Worm (Caenorhabditis elegans): Measurements from ENCODE around the gene str-243.

Gene str-243

DNA sequence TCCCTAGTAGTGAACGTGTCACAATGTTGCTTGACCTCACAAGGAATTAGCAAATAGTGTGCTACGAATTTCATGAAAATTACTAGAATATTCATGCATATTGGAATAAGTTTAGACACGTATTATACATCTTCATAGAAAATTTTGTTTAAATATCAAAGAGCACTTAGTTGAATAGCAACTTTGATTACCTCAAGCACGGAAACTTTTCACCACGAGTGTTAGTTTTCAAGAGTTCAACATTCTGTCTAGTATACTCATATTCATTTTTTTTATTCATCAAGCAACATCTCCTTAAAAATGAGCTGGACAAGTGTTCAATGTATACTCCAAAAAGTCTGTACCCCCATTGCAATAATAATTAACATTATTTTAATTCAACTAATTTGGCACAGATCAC, at the start of gene str-243:
TSS of gene str-243 (plus strand) at position 301 of the 400 bp plus-strand sequence.
- no peak for TF ChIP-seq ztf-29 (GFP tag; IDR thresholded peaks at IDR 0.05)
- no peak for TF ChIP-seq flt-1 (GFP tag; IDR thresholded peaks at IDR 0.05)
- no peak for TF ChIP-seq tab-1 (GFP tag; IDR thresholded peaks at IDR 0.05)
- TF ChIP-seq klf-2 (GFP tag; conservative IDR thresholded peaks at IDR 0.05), result no peak
- no peak for TF ChIP-seq cog-1 (tag; optimal IDR thresholded peaks at IDR 0.05)
- TF ChIP-seq ztf-23 (GFP tag; IDR thresholded peaks at IDR 0.05), result no peak
- TF ChIP-seq T22C8.4 (GFP tag; IDR thresholded peaks at IDR 0.05), result no peak
- TF ChIP-seq med-1 (GFP tag; optimal IDR thresholded peaks at IDR 0.05; ENCODE audit: insufficient read depth), result no peak
- no peak for TF ChIP-seq ref-1 (GFP tag; conservative IDR thresholded peaks at IDR 0.05)

DNA sequence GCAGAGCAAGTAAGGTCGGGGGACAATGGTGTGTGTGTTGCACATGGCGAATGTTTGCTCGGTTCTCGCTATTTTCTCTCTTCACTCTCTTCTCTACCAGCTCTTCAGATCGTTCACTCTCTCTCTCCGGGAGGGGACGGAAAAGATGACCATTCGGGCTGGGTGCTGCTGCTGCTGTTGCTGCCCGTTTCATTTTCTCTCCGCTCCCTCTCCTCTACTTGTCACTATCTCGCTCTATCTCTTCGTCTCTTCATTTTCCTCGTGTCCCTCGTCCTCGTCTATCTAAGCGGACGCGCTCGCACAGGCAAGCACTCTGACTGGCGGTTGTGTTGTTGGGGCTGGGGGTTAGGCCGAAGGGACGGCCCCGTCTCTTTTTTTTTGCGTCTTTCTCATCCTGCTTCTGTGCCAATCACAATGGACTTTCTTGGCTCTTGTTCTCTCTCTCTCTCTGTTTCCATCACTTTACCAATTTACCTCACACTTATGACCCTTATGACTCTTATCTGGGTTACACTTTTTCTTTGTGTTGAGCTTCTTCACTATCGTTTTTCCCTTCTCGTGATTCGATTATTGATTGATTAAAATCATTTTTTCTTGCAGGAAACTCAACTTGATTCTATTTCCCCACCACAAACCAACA, 48.0 kb upstream of the str-243 start, which contains the start of the genes F53E2.2 and unc-60:
TSS of gene F53E2.2 (plus strand) at position 601 of the 640 bp plus-strand sequence.
TSS of gene unc-60 (plus strand) at position 601 of the 640 bp plus-strand sequence.
- TF ChIP-seq flt-1 (GFP tag; IDR thresholded peaks at IDR 0.05), result 0 out of 2 replicates have a peak, but pooled peaks have one; percentile 57
- TF ChIP-seq ztf-29 (GFP tag; IDR thresholded peaks at IDR 0.05), result no peak; the same call in 1 of the 2 replicates
- no peak; the same call in 1 of the 2 replicates for TF ChIP-seq ztf-23 (GFP tag; IDR thresholded peaks at IDR 0.05)
- no peak for TF ChIP-seq cog-1 (tag; optimal IDR thresholded peaks at IDR 0.05)
- no peak for TF ChIP-seq T22C8.4 (GFP tag; IDR thresholded peaks at IDR 0.05)
- TF ChIP-seq tab-1 (GFP tag; IDR thresholded peaks at IDR 0.05), result peak; percentile 46; the same call in 1 of the 2 replicates
- TF ChIP-seq klf-2 (GFP tag; conservative IDR thresholded peaks at IDR 0.05), result no peak
- TF ChIP-seq med-1 (GFP tag; optimal IDR thresholded peaks at IDR 0.05; ENCODE audit: insufficient read depth), result no peak
- no peak for TF ChIP-seq ref-1 (GFP tag; conservative IDR thresholded peaks at IDR 0.05)

DNA sequence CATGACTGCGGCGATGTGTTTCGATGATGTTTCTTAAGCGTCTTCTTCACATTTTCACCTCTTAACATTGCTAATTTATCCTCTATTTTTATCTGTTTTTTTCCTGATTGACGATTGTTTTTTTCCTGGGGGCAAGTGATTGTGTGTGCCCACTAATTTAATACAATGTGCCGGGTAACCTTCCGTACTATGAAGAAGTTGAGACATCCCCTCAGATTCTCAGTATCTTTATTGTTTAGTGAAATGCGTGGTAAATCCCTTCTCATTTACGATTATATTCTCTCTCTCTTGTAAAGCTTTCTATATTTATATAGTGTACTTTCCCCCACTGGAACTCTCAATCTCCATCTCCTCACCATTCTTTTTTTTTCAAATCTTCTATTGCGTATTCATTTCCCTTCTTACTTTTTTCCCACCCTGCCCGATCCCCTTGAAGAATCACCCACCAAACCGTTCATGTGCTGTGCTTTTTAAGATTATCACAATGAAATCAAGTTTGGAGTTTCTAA, 46.2 kb upstream of the str-243 start:
- TF ChIP-seq T22C8.4 (GFP tag; IDR thresholded peaks at IDR 0.05) (no peak), med-1 (GFP tag; optimal IDR thresholded peaks at IDR 0.05; ENCODE audit: insufficient read depth) (no peak), klf-2 (GFP tag; conservative IDR thresholded peaks at IDR 0.05) (no peak), ztf-23 (GFP tag; IDR thresholded peaks at IDR 0.05) (no peak), ref-1 (GFP tag; conservative IDR thresholded peaks at IDR 0.05) (no peak), tab-1 (GFP tag; IDR thresholded peaks at IDR 0.05) (no peak), flt-1 (GFP tag; IDR thresholded peaks at IDR 0.05) (no peak), cog-1 (tag; optimal IDR thresholded peaks at IDR 0.05) (no peak), ztf-29 (GFP tag; IDR thresholded peaks at IDR 0.05) (no peak)

DNA sequence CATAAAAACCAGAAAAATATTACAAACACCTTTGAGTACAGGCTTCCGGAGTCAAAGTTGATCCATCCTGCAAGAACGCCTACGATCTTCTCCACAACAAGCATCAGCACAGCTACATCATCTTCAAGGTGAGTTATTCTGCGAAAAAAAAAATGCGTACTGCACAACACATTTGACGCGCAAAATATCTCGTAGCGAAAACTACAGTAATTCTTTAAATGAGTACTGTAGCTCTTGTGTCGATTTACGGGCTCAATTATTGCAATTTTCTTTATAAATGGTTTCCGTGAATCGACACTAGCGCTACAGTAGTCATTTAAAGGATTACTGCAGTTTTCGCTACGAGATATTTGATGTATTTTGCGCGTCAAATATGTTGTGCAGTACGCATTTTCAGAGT, 45.7 kb upstream of the str-243 start:
- no peak for TF ChIP-seq cog-1 (tag; optimal IDR thresholded peaks at IDR 0.05)
- no peak for TF ChIP-seq med-1 (GFP tag; optimal IDR thresholded peaks at IDR 0.05; ENCODE audit: insufficient read depth)
- no peak for TF ChIP-seq ref-1 (GFP tag; conservative IDR thresholded peaks at IDR 0.05)
- TF ChIP-seq ztf-29 (GFP tag; IDR thresholded peaks at IDR 0.05), result no peak
- no peak for TF ChIP-seq tab-1 (GFP tag; IDR thresholded peaks at IDR 0.05)
- TF ChIP-seq ztf-23 (GFP tag; IDR thresholded peaks at IDR 0.05), result no peak
- TF ChIP-seq flt-1 (GFP tag; IDR thresholded peaks at IDR 0.05), result no peak
- no peak for TF ChIP-seq T22C8.4 (GFP tag; IDR thresholded peaks at IDR 0.05)
- TF ChIP-seq klf-2 (GFP tag; conservative IDR thresholded peaks at IDR 0.05), result no peak

DNA sequence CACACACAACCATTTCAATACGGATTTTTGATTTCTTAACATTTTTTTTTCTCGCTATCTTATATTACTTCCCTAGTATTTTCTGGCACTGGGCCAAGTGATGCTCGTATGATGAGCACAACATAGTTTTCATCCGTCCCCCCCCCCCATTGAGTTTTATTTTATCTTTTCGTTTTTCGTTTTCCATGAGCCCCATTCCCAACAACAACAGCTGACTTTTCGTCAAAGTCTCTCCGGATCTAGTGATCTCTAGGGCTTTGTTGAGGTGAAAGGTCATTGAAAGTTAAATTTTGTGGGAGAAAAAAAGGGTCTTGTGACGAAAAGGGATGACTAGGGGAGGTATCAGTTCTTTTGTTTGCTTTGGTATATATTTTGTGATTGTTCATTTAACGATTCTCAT, 41.7 kb upstream of the str-243 start:
- no peak for TF ChIP-seq flt-1 (GFP tag; IDR thresholded peaks at IDR 0.05)
- no peak for TF ChIP-seq ztf-23 (GFP tag; IDR thresholded peaks at IDR 0.05)
- TF ChIP-seq ztf-29 (GFP tag; IDR thresholded peaks at IDR 0.05), result no peak

DNA sequence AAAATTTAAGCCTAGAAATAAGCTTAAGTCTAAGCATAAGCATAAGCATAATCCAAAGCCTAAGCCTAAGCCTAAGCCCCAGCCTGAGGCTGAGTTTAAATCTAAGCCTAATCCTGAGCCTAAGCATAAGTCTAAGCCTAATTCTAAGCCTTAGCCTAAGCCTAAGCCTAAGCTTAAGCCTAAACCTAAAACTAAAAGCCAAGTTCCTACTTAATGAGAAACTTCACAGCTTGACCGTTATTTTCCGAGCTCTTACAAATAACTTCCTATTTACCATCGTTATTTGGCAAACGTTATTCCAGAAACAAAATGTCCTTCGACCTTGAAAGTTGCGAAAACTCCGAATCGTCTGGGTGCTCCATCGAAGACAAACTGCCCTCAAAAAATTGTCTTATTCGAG, 40.8 kb upstream of the str-243 start, which contains the start of gene C38C3.4:
TSS of gene C38C3.4 (plus strand) at position 301 of the 400 bp plus-strand sequence.
- TF ChIP-seq ztf-23 (GFP tag; IDR thresholded peaks at IDR 0.05) (no peak), tab-1 (GFP tag; IDR thresholded peaks at IDR 0.05) (no peak), ref-1 (GFP tag; conservative IDR thresholded peaks at IDR 0.05) (no peak), ztf-29 (GFP tag; IDR thresholded peaks at IDR 0.05) (no peak), flt-1 (GFP tag; IDR thresholded peaks at IDR 0.05) (no peak), klf-2 (GFP tag; conservative IDR thresholded peaks at IDR 0.05) (no peak), med-1 (GFP tag; optimal IDR thresholded peaks at IDR 0.05; ENCODE audit: insufficient read depth) (no peak), T22C8.4 (GFP tag; IDR thresholded peaks at IDR 0.05) (no peak), cog-1 (tag; optimal IDR thresholded peaks at IDR 0.05) (no peak)

DNA sequence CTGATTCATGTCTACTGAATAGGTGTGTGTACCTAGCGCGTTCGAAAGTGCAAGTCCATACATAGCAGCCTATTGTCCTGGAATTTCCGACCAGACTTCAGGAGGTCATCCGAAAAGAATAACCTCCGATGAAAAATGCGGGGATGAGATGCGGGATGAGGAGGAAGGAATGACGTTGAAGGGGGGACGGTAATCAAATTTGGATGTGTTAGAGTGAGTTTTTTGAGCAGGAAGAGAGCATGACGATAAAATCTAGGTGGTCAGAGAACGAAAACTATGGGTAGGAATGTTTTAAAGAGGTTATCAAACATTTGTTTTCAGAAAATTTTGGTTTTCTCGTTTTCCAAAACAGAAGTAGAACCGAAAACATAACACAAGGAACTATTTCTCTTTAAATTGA, 36.6 kb upstream of the str-243 start:
- TF ChIP-seq flt-1 (GFP tag; IDR thresholded peaks at IDR 0.05), result no peak
- TF ChIP-seq klf-2 (GFP tag; conservative IDR thresholded peaks at IDR 0.05), result no peak

DNA sequence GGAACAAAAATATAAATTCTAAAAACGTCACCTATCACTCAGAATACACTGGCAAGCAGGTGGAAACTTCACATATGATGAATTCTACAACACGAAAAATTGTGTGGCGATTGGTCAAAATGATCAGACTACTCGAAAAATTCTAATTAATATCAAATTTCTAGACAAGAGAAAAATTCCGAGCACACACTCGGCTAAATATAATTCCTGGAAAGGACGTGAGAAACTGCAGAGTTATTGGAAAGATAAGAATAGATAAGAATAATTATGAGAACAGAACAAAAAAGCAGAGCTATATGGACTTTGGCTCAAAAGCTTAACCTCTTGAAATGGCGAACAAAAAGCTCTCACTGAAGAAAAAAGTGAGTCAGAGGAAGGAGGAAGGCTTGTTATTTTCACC, 35.3 kb upstream of the str-243 start:
- no peak for TF ChIP-seq ztf-23 (GFP tag; IDR thresholded peaks at IDR 0.05)
- no peak for TF ChIP-seq klf-2 (GFP tag; conservative IDR thresholded peaks at IDR 0.05)
- no peak for TF ChIP-seq T22C8.4 (GFP tag; IDR thresholded peaks at IDR 0.05)
- TF ChIP-seq cog-1 (tag; optimal IDR thresholded peaks at IDR 0.05), result no peak
- TF ChIP-seq tab-1 (GFP tag; IDR thresholded peaks at IDR 0.05), result no peak
- TF ChIP-seq flt-1 (GFP tag; IDR thresholded peaks at IDR 0.05), result no peak
- no peak for TF ChIP-seq ztf-29 (GFP tag; IDR thresholded peaks at IDR 0.05)
- no peak for TF ChIP-seq ref-1 (GFP tag; conservative IDR thresholded peaks at IDR 0.05)

DNA sequence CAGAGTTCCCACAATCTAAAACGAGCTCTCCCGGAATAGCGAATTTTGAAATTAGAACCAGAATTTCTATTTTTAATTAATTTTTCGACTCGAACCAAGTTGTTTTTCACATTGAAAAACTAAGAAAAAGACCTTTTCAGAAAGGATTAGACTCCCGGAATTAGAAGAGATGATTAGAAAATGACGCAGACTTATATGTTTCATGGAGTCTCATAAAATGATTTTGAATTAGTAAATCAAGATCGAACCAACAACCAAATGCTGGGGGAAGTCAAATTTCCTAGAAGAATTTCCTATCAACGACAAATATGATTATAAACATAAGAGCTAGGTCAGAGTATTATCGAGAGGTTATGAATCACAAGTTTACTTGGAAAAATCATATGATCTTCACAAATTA, 33.9 kb upstream of the str-243 start:
- no peak for TF ChIP-seq ref-1 (GFP tag; conservative IDR thresholded peaks at IDR 0.05)
- TF ChIP-seq ztf-23 (GFP tag; IDR thresholded peaks at IDR 0.05), result no peak
- TF ChIP-seq med-1 (GFP tag; optimal IDR thresholded peaks at IDR 0.05; ENCODE audit: insufficient read depth), result no peak
- TF ChIP-seq cog-1 (tag; optimal IDR thresholded peaks at IDR 0.05), result no peak
- no peak for TF ChIP-seq klf-2 (GFP tag; conservative IDR thresholded peaks at IDR 0.05)
- TF ChIP-seq ztf-29 (GFP tag; IDR thresholded peaks at IDR 0.05), result no peak

DNA sequence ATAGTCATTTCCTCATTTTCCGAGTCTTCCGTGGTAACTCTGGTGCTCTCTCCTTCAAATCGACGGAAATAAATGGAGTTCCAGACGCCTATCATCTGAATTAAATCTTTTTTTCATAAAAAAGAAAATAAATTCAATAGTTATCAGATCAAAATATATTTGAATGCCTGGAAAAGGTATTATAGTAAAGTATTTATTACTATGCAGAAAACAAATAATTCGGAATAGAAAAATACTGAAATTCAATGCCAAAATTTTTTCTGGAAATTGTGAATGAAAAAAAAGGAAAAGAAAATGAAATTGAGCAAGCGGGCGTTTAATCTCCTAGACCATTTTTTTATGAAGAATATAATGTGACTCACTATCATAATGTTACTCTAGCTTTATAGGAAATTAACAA, 31.1 kb upstream of the str-243 start, which contains the start of gene C38C3.6:
TSS of gene C38C3.6 (minus strand) at position 101 of the 400 bp plus-strand sequence.
- TF ChIP-seq med-1 (GFP tag; optimal IDR thresholded peaks at IDR 0.05; ENCODE audit: insufficient read depth) (no peak), cog-1 (tag; optimal IDR thresholded peaks at IDR 0.05) (no peak), flt-1 (GFP tag; IDR thresholded peaks at IDR 0.05) (no peak), ztf-23 (GFP tag; IDR thresholded peaks at IDR 0.05) (no peak), klf-2 (GFP tag; conservative IDR thresholded peaks at IDR 0.05) (no peak), ref-1 (GFP tag; conservative IDR thresholded peaks at IDR 0.05) (no peak), ztf-29 (GFP tag; IDR thresholded peaks at IDR 0.05) (no peak), tab-1 (GFP tag; IDR thresholded peaks at IDR 0.05) (no peak), T22C8.4 (GFP tag; IDR thresholded peaks at IDR 0.05) (no peak)

Data from whole organism, midembryonic.